Worm (Caenorhabditis elegans) whole organism, young adult: ENCODE data around the gene otub-3.

Experiments
- B0019.2 ChIP-seq: fragments of 200-800 bp; sonication (Bioruptor generic); conservative IDR thresholded peaks from 2 replicates; pipeline ENCODE4 v1.3.6; 2022; ENCODE audit warnings: missing genetic modification reagents, missing genetic modification characterization, missing compliant biosample characterization
- B0035.1 ChIP-seq: sonication (generic microtip); optimal IDR thresholded peaks from 2 replicates; lab custom pipeline; 2016; ENCODE audit warnings: missing genetic modification characterization, mild to moderate bottlenecking, missing compliant biosample characterization, missing genotype, missing genetic modification reagents
- F10E7.11 ChIP-seq: sonication (generic microtip); optimal IDR thresholded peaks from 2 replicates; lab custom pipeline; 2017; ENCODE audit warnings: mild to moderate bottlenecking, missing genetic modification characterization, moderate library complexity, missing compliant biosample characterization
- F22D6.2 ChIP-seq: sonication (generic microtip); optimal IDR thresholded peaks from 2 replicates; lab custom pipeline; 2016; ENCODE audit warnings: mild to moderate bottlenecking, missing genetic modification characterization, missing compliant biosample characterization
- F23B12.7 ChIP-seq: sonication (generic microtip); optimal IDR thresholded peaks from 2 replicates; lab custom pipeline; 2017; ENCODE audit warnings: missing genetic modification characterization, mild to moderate bottlenecking, missing compliant biosample characterization, antibody characterized with exemption, moderate library complexity; ENCODE audit not compliant: insufficient read depth
- F37B4.10 ChIP-seq: fragments of 200-800 bp; sonication (Bioruptor generic); IDR thresholded peaks from 2 replicates; pipeline ENCODE4 v1.3.6; 2022; ENCODE audit warnings: missing genetic modification characterization, missing compliant biosample characterization
- F55B11.4 ChIP-seq: sonication (generic microtip); optimal IDR thresholded peaks from 2 replicates; lab custom pipeline; 2016; ENCODE audit warnings: missing compliant biosample characterization, missing genetic modification characterization, borderline replicate concordance; ENCODE audit not compliant: insufficient read depth
- T07F8.4 ChIP-seq: sonication (generic microtip); optimal IDR thresholded peaks from 2 replicates; lab custom pipeline; 2016; ENCODE audit warnings: mild to moderate bottlenecking, missing genetic modification characterization, moderate library complexity, missing compliant biosample characterization
- Y53F4B.3 ChIP-seq: fragments of 200-800 bp; sonication (Bioruptor generic); IDR thresholded peaks from 2 replicates; pipeline ENCODE4 v1.3.6; 2022; ENCODE audit warnings: missing genetic modification reagents, missing genetic modification characterization, missing compliant biosample characterization
- Y79H2A.3 ChIP-seq: fragments of 200-800 bp; sonication (Bioruptor generic); conservative IDR thresholded peaks from 2 replicates; pipeline ENCODE4 v1.3.6; 2022; ENCODE audit warnings: missing genetic modification reagents, missing genetic modification characterization, missing compliant biosample characterization
- ZK185.1 ChIP-seq: sonication (generic microtip); optimal IDR thresholded peaks from 2 replicates; lab custom pipeline; 2016; ENCODE audit warnings: mild to moderate bottlenecking, missing genetic modification characterization, missing compliant biosample characterization; ENCODE audit not compliant: poor library complexity, severe bottlenecking
- aptf-2 ChIP-seq: fragments of 200-800 bp; sonication (Bioruptor generic); conservative IDR thresholded peaks from 2 replicates; pipeline ENCODE4 v1.3.6; 2022; ENCODE audit warnings: missing genetic modification reagents, missing genetic modification characterization, missing compliant biosample characterization
- athp-1 ChIP-seq: sonication (generic microtip); optimal IDR thresholded peaks from 2 replicates; lab custom pipeline; 2017; ENCODE audit warnings: mild to moderate bottlenecking, missing genetic modification characterization, missing compliant biosample characterization
- attf-6 ChIP-seq: fragments of 200-800 bp; sonication (Bioruptor generic); IDR thresholded peaks from 2 replicates; pipeline ENCODE4 v1.3.6; 2022; ENCODE audit warnings: missing genetic modification reagents, missing genetic modification characterization, missing compliant biosample characterization
- chd-7 ChIP-seq: sonication (generic microtip); optimal IDR thresholded peaks from 2 replicates; lab custom pipeline; 2016; ENCODE audit warnings: mild to moderate bottlenecking, missing genetic modification characterization, moderate library complexity, missing compliant biosample characterization
- dox-1 ChIP-seq: fragments of 200-800 bp; sonication (Bioruptor generic); IDR thresholded peaks from 2 replicates; pipeline ENCODE4 v1.3.6; 2022; ENCODE audit warnings: missing genetic modification reagents, missing genetic modification characterization, missing compliant biosample characterization
- dpff-1 ChIP-seq: sonication (generic microtip); optimal IDR thresholded peaks from 2 replicates; lab custom pipeline; 2017; ENCODE audit warnings: mild to moderate bottlenecking, missing genetic modification characterization, missing compliant biosample characterization
- hlh-12 ChIP-seq: sonication (generic microtip); optimal IDR thresholded peaks from 2 replicates; lab custom pipeline; 2016; ENCODE audit warnings: missing genetic modification characterization, missing compliant biosample characterization
- hmg-1.2 ChIP-seq: fragments of 200-800 bp; sonication (Bioruptor generic); IDR thresholded peaks from 2 replicates; pipeline ENCODE4 v1.3.6; 2022; ENCODE audit warnings: missing genetic modification reagents, missing genetic modification characterization, missing compliant biosample characterization
- hrde-1 ChIP-seq: sonication (generic microtip); optimal IDR thresholded peaks from 2 replicates; lab custom pipeline; 2016; ENCODE audit warnings: missing genetic modification characterization, mild to moderate bottlenecking, missing compliant biosample characterization, moderate library complexity, missing genotype, missing genetic modification reagents, borderline replicate concordance
- let-607 ChIP-seq, 2 experiments: fragments of 200-800 bp in 1 of 2; sonication (Bioruptor generic) in 1 of 2; sonication (generic microtip) in 1 of 2; optimal IDR thresholded peaks; 2 replicates each; lab custom pipeline; 2016 to 2018; ENCODE audit warnings: mild to moderate bottlenecking in 2 of 2, missing compliant biosample characterization in 2 of 2, missing genetic modification characterization in 2 of 2, moderate library complexity in 2 of 2, missing genotype in 1 of 2
- madf-10 ChIP-seq: sonication (generic microtip); optimal IDR thresholded peaks from 2 replicates; lab custom pipeline; 2016; ENCODE audit warnings: mild to moderate bottlenecking, missing genetic modification characterization, missing compliant biosample characterization
- madf-3 ChIP-seq: fragments of 200-800 bp; sonication (Bioruptor generic); IDR thresholded peaks from 2 replicates; pipeline ENCODE4 v1.3.6; 2022; ENCODE audit warnings: missing genetic modification reagents, missing genetic modification characterization, missing compliant biosample characterization
- nfya-2 ChIP-seq: fragments of 200-800 bp; sonication (Bioruptor generic); IDR thresholded peaks from 2 replicates; pipeline ENCODE4 v1.3.6; 2022; ENCODE audit warnings: missing genetic modification reagents, missing genetic modification characterization, missing compliant biosample characterization
- nhr-27 ChIP-seq: fragments of 200-800 bp; sonication (Bioruptor generic); optimal IDR thresholded peaks from 2 replicates; lab custom pipeline; 2018; ENCODE audit warnings: mild to moderate bottlenecking, missing genetic modification characterization, moderate library complexity, missing compliant biosample characterization
- nhr-90 ChIP-seq: sonication (generic microtip); optimal IDR thresholded peaks from 2 replicates; lab custom pipeline; 2016; ENCODE audit warnings: missing genotype, mild to moderate bottlenecking, missing genetic modification characterization, missing compliant biosample characterization
- pbrm-1 ChIP-seq: fragments of 200-800 bp; sonication (Bioruptor generic); IDR thresholded peaks from 2 replicates; pipeline ENCODE4 v1.3.6; 2022; ENCODE audit warnings: missing genetic modification reagents, missing genetic modification characterization, missing compliant biosample characterization
- sea-2 ChIP-seq: fragments of 200-800 bp; sonication (Bioruptor generic); IDR thresholded peaks from 2 replicates; pipeline ENCODE4 v1.3.6; 2022; ENCODE audit warnings: missing genetic modification characterization, missing compliant biosample characterization
- snpc-1.1 ChIP-seq: sonication (generic microtip); optimal IDR thresholded peaks from 2 replicates; lab custom pipeline; 2017; ENCODE audit warnings: missing genetic modification characterization, mild to moderate bottlenecking, missing compliant biosample characterization, antibody characterized with exemption, moderate library complexity, missing genotype, missing genetic modification reagents; ENCODE audit not compliant: insufficient read depth
- snpc-1.3 ChIP-seq: sonication (generic microtip); optimal IDR thresholded peaks from 2 replicates; lab custom pipeline; 2017; ENCODE audit warnings: missing genetic modification characterization, mild to moderate bottlenecking, missing compliant biosample characterization, antibody characterized with exemption, moderate library complexity, missing genotype, missing genetic modification reagents; ENCODE audit not compliant: insufficient read depth
- unc-130 ChIP-seq: sonication (generic microtip); optimal IDR thresholded peaks from 2 replicates; lab custom pipeline; 2016; ENCODE audit warnings: missing genetic modification reagents, missing genetic modification characterization, missing compliant biosample characterization
- unc-62 ChIP-seq: fragments of 150-350 bp; optimal IDR thresholded peaks from 2 replicates; lab custom pipeline; 2014; ENCODE audit warnings: missing biosample characterization, missing genetic modification reagents, missing genetic modification characterization
- ztf-18 ChIP-seq: sonication (generic microtip); optimal IDR thresholded peaks from 2 replicates; lab custom pipeline; 2016; ENCODE audit warnings: missing genotype, mild to moderate bottlenecking, missing genetic modification characterization, missing compliant biosample characterization
- ztf-22 ChIP-seq: fragments of 200-800 bp; sonication (Bioruptor generic); optimal IDR thresholded peaks from 2 replicates; lab custom pipeline; 2018; ENCODE audit warnings: mild to moderate bottlenecking, missing genetic modification characterization, moderate library complexity, missing compliant biosample characterization
- ztf-25 ChIP-seq: fragments of 200-800 bp; sonication (Bioruptor generic); IDR thresholded peaks from 2 replicates; pipeline ENCODE4 v1.3.6; 2022; ENCODE audit warnings: missing genetic modification reagents, missing genetic modification characterization, missing compliant biosample characterization

Gene otub-3

DNA sequence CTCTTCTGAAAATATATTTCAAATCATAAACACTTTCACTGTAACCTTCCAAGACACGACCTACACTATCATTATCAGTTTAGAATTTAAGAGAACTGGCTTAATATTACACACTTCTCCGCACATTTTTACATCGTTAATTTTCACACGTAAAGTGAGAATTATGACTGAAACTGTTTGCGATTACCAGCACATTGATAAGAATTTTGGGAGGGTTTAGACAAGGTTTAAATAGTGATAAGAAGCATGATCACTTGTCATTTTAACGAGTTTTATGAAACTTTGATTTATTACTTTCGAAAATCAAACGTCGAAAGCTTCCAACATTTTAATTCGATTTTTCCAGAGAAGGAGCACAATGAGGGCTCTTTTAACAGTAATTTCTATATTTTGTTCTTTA, 2.5 kb downstream of the otub-3 start, which contains the start of gene F21D5.3 (continued):
- TF ChIP-seq ztf-25 (no peak), Y53F4B.3 (no peak), nhr-27 (tag; lab: Kevin White, UChicago) (no peak), hlh-12 (tag; lab: Kevin White, UChicago) (no peak), hrde-1 (tag; lab: Kevin White, UChicago) (peak; percentile 15), unc-62 (GFP tag; lab: Kevin White, UChicago) (no peak), ZK185.1 (tag; lab: Kevin White, UChicago) (no peak), F37B4.10 (GFP tag; lab: Robert Waterston, UW) (no peak), F55B11.4 (tag; lab: Kevin White, UChicago) (no peak), dox-1 (GFP tag; lab: Robert Waterston, UW) (no peak), pbrm-1 (GFP tag; lab: Robert Waterston, UW) (no peak), nhr-90 (tag; lab: Kevin White, UChicago) (no peak), aptf-2 (no peak), nfya-2 (no peak), unc-130 (GFP tag; lab: Kevin White, UChicago) (no peak), snpc-1.3 (tag; lab: Kevin White, UChicago) (no peak), T07F8.4 (tag; lab: Kevin White, UChicago) (no peak), F22D6.2 (tag; lab: Kevin White, UChicago) (no peak)

DNA sequence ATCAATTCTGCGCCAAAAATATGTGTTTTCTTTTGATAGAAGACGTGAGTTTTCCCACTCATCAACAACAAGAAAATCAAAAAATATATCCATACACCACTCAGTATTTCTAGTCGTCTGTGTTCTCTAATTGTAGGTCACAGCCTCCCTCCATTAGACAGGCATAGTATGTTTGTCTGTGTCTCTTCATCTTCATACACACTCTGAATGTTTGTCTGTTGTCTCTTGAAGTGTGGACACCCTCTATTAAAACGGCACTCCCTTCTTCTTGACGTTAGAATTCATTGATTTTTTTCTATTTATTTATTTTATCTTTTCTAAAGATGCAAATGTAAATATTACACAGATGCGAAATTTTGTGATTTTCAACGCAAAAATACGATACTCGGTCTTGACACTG, 9.4 kb downstream of the otub-3 start:
- peak; percentile 73; the same call in 1 of the 2 replicates for TF ChIP-seq hmg-1.2 (GFP tag; lab: Robert Waterston, UW)
- TF ChIP-seq F10E7.11, result no peak
- TF ChIP-seq madf-3, result no peak
- TF ChIP-seq, all 124 proteins: peak for 1

DNA sequence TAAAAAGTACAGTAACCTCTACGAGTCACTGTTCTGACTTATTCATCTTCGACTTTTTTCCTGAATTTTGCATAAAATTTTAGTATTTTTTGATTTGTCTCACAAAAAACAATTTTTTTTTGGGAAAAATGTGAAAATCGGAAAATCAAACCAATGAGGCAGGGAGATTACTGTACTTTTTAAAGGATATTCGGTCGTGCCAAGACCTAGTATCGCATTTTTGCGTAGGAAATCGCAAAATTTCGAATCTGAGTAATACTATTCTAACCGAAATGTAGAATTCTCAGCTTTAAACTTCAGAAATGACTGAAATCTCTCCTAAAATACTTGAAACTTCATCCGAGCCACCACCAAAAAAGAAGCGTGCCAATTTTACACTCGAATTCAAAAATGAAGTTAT, 9.8 kb downstream of the otub-3 start, which contains the start of gene F21D5.4:
Gene F21D5.4 (plus strand): TSS at position 301 of the 400 bp plus-strand sequence.
- TF ChIP-seq B0019.2 (GFP tag; lab: Robert Waterston, UW) (no peak), F23B12.7 (no peak), athp-1 (no peak), madf-10 (tag; lab: Kevin White, UChicago) (no peak), F55B11.4 (tag; lab: Kevin White, UChicago) (no peak)

DNA sequence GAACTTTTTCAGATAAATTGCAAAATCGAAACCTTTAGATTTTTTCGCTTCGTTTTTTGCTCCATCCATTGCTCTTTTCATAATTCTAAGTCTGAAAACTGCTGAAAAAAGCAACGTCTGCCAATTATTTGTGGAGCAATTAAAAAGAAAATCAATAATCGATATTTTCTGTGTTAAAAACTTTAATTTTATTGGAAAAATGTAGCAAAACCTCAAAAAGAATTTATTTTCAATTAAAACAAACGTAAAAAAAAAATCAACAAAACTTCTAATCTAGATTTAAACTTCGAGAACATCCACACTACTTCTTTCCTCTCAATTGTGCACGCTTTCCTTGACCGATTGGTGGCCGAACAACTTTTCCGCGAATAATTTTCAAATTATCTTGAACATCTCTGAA, 11.3 kb downstream of the otub-3 start, which contains the start of gene F21D5.5:
Gene F21D5.5 (minus strand): TSS at position 101 of the 400 bp plus-strand sequence.
- no peak for TF ChIP-seq sea-2
- no peak for TF ChIP-seq let-607 (tag; optimal IDR thresholded peaks at IDR 0.05; lab: Kevin White, UChicago)
- no peak for TF ChIP-seq attf-6 (GFP tag; lab: Robert Waterston, UW)
- no peak for TF ChIP-seq snpc-1.3 (tag; lab: Kevin White, UChicago)
- no peak for TF ChIP-seq pbrm-1 (GFP tag; lab: Robert Waterston, UW)
- TF ChIP-seq dpff-1 (tag; lab: Kevin White, UChicago), result no peak
- TF ChIP-seq snpc-1.1 (tag; lab: Kevin White, UChicago), result no peak
- no peak for TF ChIP-seq F22D6.2 (tag; lab: Kevin White, UChicago)
- TF ChIP-seq chd-7, result no peak
- TF ChIP-seq, all 124 proteins: peak for 0

DNA sequence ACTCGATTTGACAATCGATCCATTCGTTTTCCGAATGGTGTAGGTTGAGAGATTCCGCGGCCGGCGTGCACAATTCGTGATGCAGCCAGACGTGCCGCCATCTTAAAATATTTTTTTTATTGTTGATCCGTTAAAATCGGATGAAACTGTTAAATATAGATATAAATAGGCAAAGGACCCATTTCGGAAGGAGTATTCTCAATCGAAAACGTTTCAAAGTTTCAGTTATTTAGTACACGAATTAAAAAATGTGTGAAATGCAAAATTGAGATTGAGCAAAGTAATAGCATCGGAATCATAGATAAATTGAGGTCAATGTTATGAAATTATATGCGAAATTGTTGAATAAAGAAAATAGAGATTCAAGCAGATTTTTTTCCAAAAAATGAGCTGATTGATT, 11.9 kb downstream of the otub-3 start, which contains the start of gene mrps-33:
Gene mrps-33 (minus strand): TSS at position 101 of the 400 bp plus-strand sequence.
- peak; percentile 8 for TF ChIP-seq ztf-18 (tag; lab: Kevin White, UChicago)
- no peak for TF ChIP-seq nfya-2
- TF ChIP-seq ztf-22, result no peak
- TF ChIP-seq F10E7.11, result no peak
- TF ChIP-seq B0035.1 (tag; lab: Kevin White, UChicago), result no peak
- no peak for TF ChIP-seq B0019.2 (GFP tag; lab: Robert Waterston, UW)
- TF ChIP-seq Y79H2A.3 (GFP tag; lab: Robert Waterston, UW), result no peak
- no peak for TF ChIP-seq madf-10 (tag; lab: Kevin White, UChicago)
